Worm (Caenorhabditis elegans): ENCODE measurements around the gene Y49F6B.19.

The Y49F6B.19 gene

ce11 chrII:3546381-3546931 lies 34.3 kb upstream of the Y49F6B.19 start, which contains the start of gene apd-3:
Gene apd-3 (minus strand): TSS chrII:3546431.
- no peak for TF ChIP-seq unc-62 (GFP tag; optimal IDR thresholded peaks at IDR 0.05)
- no peak for TF ChIP-seq mab-5 (tag; optimal IDR thresholded peaks at IDR 0.05)
- no peak for TF ChIP-seq ceh-39 (tag; optimal IDR thresholded peaks at IDR 0.05)
- no peak for TF ChIP-seq nhr-12 (tag; optimal IDR thresholded peaks at IDR 0.05)
- TF ChIP-seq nhr-2 (tag; optimal IDR thresholded peaks at IDR 0.05): no peak
- TF ChIP-seq drap-1 (GFP tag; optimal IDR thresholded peaks at IDR 0.05): no peak
- TF ChIP-seq nhr-76 (tag; optimal IDR thresholded peaks at IDR 0.05): no peak
- TF ChIP-seq nhr-28 (tag; optimal IDR thresholded peaks at IDR 0.05): no peak
- TF ChIP-seq flh-1 (GFP tag; optimal IDR thresholded peaks at IDR 0.05): no peak
- no peak for TF ChIP-seq lin-32 (GFP tag; optimal IDR thresholded peaks at IDR 0.05)
- TF ChIP-seq hlh-1 (tag; optimal IDR thresholded peaks at IDR 0.05): no peak
- no peak for TF ChIP-seq ceh-43 (GFP tag; optimal IDR thresholded peaks at IDR 0.05)
- no peak for TF ChIP-seq mls-2 (tag; optimal IDR thresholded peaks at IDR 0.05)
- TF ChIP-seq ztf-11 (tag; optimal IDR thresholded peaks at IDR 0.05): no peak
- no peak for TF ChIP-seq pha-4 (tag; optimal IDR thresholded peaks at IDR 0.05)
- no peak for TF ChIP-seq zip-8 (tag; optimal IDR thresholded peaks at IDR 0.05)
- no peak for TF ChIP-seq snpc-4 (tag; optimal IDR thresholded peaks at IDR 0.05)
- no peak for TF ChIP-seq elt-1 (tag; optimal IDR thresholded peaks at IDR 0.05; ENCODE audit: borderline replicate concordance, insufficient read depth)

DNA sequence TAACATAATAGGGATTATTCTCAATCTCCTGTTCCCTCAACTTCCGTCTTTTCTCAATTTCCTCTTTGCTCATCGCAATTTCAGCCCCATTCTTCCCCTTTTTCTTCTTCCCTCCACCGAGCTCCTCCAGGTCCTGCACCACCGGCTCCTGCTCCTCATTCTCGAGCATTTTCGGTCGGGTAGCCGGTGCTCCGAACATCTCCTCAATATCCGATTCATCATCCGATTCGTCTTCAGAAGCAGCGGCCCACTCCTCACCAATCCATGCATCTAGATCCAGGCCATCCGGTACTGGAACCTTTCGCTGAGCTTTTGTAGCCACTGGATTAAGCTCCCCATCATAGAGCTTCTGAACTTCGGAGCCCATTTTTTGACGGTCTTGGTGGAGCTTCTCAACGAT lies 28.0 kb upstream of the Y49F6B.19 start:
- no peak for TF ChIP-seq snpc-4 (tag; optimal IDR thresholded peaks at IDR 0.05)
- no peak for TF ChIP-seq nhr-237 (tag; optimal IDR thresholded peaks at IDR 0.05)
- TF ChIP-seq ceh-83 (GFP tag; optimal IDR thresholded peaks at IDR 0.05): no peak
- no peak for TF ChIP-seq nhr-76 (tag; optimal IDR thresholded peaks at IDR 0.05)
- TF ChIP-seq zip-8 (tag; optimal IDR thresholded peaks at IDR 0.05): no peak
- no peak for TF ChIP-seq sptf-1 (tag; optimal IDR thresholded peaks at IDR 0.05)
- TF ChIP-seq lin-13 (tag; optimal IDR thresholded peaks at IDR 0.05): no peak
- TF ChIP-seq ceh-43 (GFP tag; optimal IDR thresholded peaks at IDR 0.05): no peak
- TF ChIP-seq elt-1 (tag; optimal IDR thresholded peaks at IDR 0.05; ENCODE audit: borderline replicate concordance, insufficient read depth): no peak
- TF ChIP-seq mls-2 (tag; optimal IDR thresholded peaks at IDR 0.05): no peak
- TF ChIP-seq unc-39 (tag; optimal IDR thresholded peaks at IDR 0.05): no peak
- no peak for TF ChIP-seq nhr-28 (tag; optimal IDR thresholded peaks at IDR 0.05)
- no peak for TF ChIP-seq mep-1 (tag; optimal IDR thresholded peaks at IDR 0.05)
- TF ChIP-seq unc-120 (tag; optimal IDR thresholded peaks at IDR 0.05; ENCODE audit: poor library complexity, severe bottlenecking): no peak
- TF ChIP-seq ztf-11 (tag; optimal IDR thresholded peaks at IDR 0.05): no peak
- TF ChIP-seq cnd-1 (tag; optimal IDR thresholded peaks at IDR 0.05): no peak
- no peak for TF ChIP-seq M03D4.4 (tag; optimal IDR thresholded peaks at IDR 0.05)
- no peak for TF ChIP-seq nhr-2 (tag; optimal IDR thresholded peaks at IDR 0.05)

DNA sequence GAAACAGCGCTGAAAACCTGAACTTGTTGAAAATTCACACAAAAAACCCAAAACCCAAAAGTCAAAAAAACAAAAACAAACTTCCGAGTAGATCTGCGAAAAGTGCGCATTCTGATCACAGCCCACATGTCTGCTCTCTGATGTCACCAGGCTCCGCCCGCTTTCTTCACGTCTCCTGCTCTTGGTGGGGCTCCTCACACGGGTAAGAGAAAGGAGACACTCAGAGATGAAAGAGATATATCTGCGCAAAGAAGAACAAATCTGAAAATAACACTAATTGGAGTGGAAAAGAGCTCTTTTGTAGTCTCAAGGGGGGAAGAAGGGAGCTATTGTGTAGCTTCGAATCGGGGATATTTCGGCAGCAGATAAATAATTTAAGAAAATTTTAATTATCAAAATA lies 16.1 kb upstream of the Y49F6B.19 start, which contains the start of gene ncs-6:
Gene ncs-6, minus strand, starts transcription at position 261 of the 400 bp plus-strand sequence.
- TF ChIP-seq ham-2 (GFP tag; optimal IDR thresholded peaks at IDR 0.05) (no peak), unc-120 (tag; optimal IDR thresholded peaks at IDR 0.05; ENCODE audit: poor library complexity, severe bottlenecking) (no peak), nhr-28 (tag; optimal IDR thresholded peaks at IDR 0.05) (no peak), nhr-76 (tag; optimal IDR thresholded peaks at IDR 0.05) (no peak), sem-2 (GFP tag; optimal IDR thresholded peaks at IDR 0.05) (no peak), M03D4.4 (tag; optimal IDR thresholded peaks at IDR 0.05) (no peak), hlh-1 (tag; optimal IDR thresholded peaks at IDR 0.05) (no peak), nhr-237 (tag; optimal IDR thresholded peaks at IDR 0.05) (no peak), elt-1 (tag; optimal IDR thresholded peaks at IDR 0.05; ENCODE audit: borderline replicate concordance, insufficient read depth) (no peak), ces-1 (GFP tag; optimal IDR thresholded peaks at IDR 0.05) (no peak), cnd-1 (tag; optimal IDR thresholded peaks at IDR 0.05) (no peak), ceh-83 (GFP tag; optimal IDR thresholded peaks at IDR 0.05) (no peak), lin-32 (GFP tag; optimal IDR thresholded peaks at IDR 0.05) (no peak)

DNA sequence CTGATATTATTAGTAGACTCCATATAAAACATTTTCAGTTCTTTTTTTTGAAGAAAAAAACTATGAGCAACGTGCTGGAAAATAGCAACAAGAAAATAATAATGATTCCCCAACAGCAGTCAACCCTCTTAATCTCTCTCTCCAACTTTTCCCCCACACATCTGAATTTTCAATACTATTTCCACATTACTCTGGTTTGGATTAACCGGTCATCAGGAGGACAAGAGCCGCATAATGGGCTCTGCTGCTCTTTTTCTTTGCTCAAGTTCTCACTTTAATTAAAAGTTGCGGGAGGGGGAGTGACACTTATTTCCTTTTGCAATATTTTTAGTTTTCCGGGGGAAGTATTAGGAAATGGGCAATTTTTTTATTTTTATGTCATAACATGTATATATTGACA lies 15.3 kb upstream of the Y49F6B.19 start:
- TF ChIP-seq nhr-237 (tag; optimal IDR thresholded peaks at IDR 0.05) (no peak), mep-1 (tag; optimal IDR thresholded peaks at IDR 0.05) (no peak), unc-39 (tag; optimal IDR thresholded peaks at IDR 0.05) (no peak), mls-2 (tag; optimal IDR thresholded peaks at IDR 0.05) (no peak), lsy-2 (tag; optimal IDR thresholded peaks at IDR 0.05) (no peak)

DNA sequence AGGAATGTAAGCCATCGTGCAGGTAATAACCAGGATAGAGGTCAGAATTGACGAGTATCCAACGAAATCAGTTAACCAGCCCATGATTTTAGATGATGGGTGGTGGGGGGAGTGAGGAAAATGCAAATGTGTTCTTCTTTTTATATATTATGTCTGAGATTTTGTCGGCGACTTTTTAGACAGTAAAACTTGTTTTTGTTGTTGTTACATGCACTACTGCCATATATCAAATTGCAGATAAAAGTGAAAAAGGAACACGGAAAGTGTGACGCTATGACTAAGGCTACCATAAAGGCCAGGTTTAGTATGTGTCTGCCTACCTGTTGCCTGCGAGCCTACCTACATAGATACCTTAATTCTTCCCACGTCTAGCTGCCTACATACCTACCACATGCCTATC lies 12.0 kb upstream of the Y49F6B.19 start, which contains the start of gene col-72:
Gene col-72, minus strand, starts transcription at position 101 of the 400 bp plus-strand sequence.
- TF ChIP-seq unc-120 (tag; optimal IDR thresholded peaks at IDR 0.05; ENCODE audit: poor library complexity, severe bottlenecking) (no peak), M03D4.4 (tag; optimal IDR thresholded peaks at IDR 0.05) (no peak), mab-5 (tag; optimal IDR thresholded peaks at IDR 0.05) (no peak), sptf-1 (tag; optimal IDR thresholded peaks at IDR 0.05) (no peak), nhr-237 (tag; optimal IDR thresholded peaks at IDR 0.05) (no peak), snpc-4 (tag; optimal IDR thresholded peaks at IDR 0.05) (no peak), unc-62 (GFP tag; optimal IDR thresholded peaks at IDR 0.05) (no peak), lin-32 (GFP tag; optimal IDR thresholded peaks at IDR 0.05) (no peak), cnd-1 (tag; optimal IDR thresholded peaks at IDR 0.05) (no peak), sem-2 (GFP tag; optimal IDR thresholded peaks at IDR 0.05) (no peak), lin-13 (tag; optimal IDR thresholded peaks at IDR 0.05) (no peak), ztf-11 (tag; optimal IDR thresholded peaks at IDR 0.05) (no peak), ham-2 (GFP tag; optimal IDR thresholded peaks at IDR 0.05) (no peak), mep-1 (tag; optimal IDR thresholded peaks at IDR 0.05) (no peak), elt-3 (tag; optimal IDR thresholded peaks at IDR 0.05) (no peak), ceh-39 (tag; optimal IDR thresholded peaks at IDR 0.05) (no peak), drap-1 (GFP tag; optimal IDR thresholded peaks at IDR 0.05) (no peak), mls-2 (tag; optimal IDR thresholded peaks at IDR 0.05) (no peak), nhr-28 (tag; optimal IDR thresholded peaks at IDR 0.05) (no peak)
